Fruit fly (Drosophila melanogaster): Measurements from ENCODE around the gene CG11811.

dm6 chr3L:10641589-10641988 lies 49.2 kb upstream of the CG11811 start, which contains the start of gene CG14154:
- TF ChIP-seq CG8478 (optimal IDR thresholded peaks at IDR 0.05) (no peak), CTCF (optimal IDR thresholded peaks at IDR 0.05) (no peak)

Measured in S2 (cell line).